Worm (Caenorhabditis elegans) whole organism, early embryonic: ENCODE measurements around the gene F54F2.6.

Source experiments
- B0310.2 ChIP-seq: sonication (generic microtip); optimal IDR thresholded peaks from 2 replicates; lab custom pipeline; 2016; ENCODE audit warnings: mild to moderate bottlenecking, missing genetic modification characterization, missing compliant biosample characterization
- F13C5.2 ChIP-seq: sonication (generic microtip); optimal IDR thresholded peaks from 2 replicates; lab custom pipeline; 2017; ENCODE audit warnings: mild to moderate bottlenecking, missing genetic modification characterization, inconsistent platforms, missing compliant biosample characterization
- aly-1 ChIP-seq: sonication (generic microtip); optimal IDR thresholded peaks from 2 replicates; lab custom pipeline; 2016; ENCODE audit warnings: missing genetic modification characterization, missing compliant biosample characterization
- ama-1 ChIP-seq: fragments of 150-350 bp; optimal IDR thresholded peaks from 2 replicates; lab custom pipeline; 2014
- flt-1 ChIP-seq: fragments of 200-800 bp; sonication (Bioruptor generic); IDR thresholded peaks from 2 replicates; pipeline ENCODE4 v1.3.6; 2022; ENCODE audit warnings: missing genetic modification characterization, missing compliant biosample characterization
- hmg-4 ChIP-seq: fragments of 200-800 bp; sonication (Bioruptor generic); optimal IDR thresholded peaks from 2 replicates; lab custom pipeline; 2018; ENCODE audit warnings: mild to moderate bottlenecking, missing genetic modification characterization, missing compliant biosample characterization
- pes-1 ChIP-seq: fragments of 200-800 bp; sonication (Bioruptor generic); IDR thresholded peaks from 2 replicates; pipeline ENCODE4 v1.3.6; 2022; ENCODE audit warnings: missing genetic modification reagents, missing genetic modification characterization, missing compliant biosample characterization
- scrt-1 ChIP-seq: fragments of 200-800 bp; sonication (Bioruptor generic); IDR thresholded peaks from 2 replicates; pipeline ENCODE4 v1.3.6; 2022; ENCODE audit warnings: missing genetic modification characterization, missing compliant biosample characterization
- tbx-11 ChIP-seq: fragments of 200-800 bp; sonication (Bioruptor generic); IDR thresholded peaks from 2 replicates; pipeline ENCODE4 v1.3.6; 2022; ENCODE audit warnings: missing genetic modification characterization, missing compliant biosample characterization
- tbx-37 ChIP-seq: fragments of 200-800 bp; sonication (Bioruptor generic); conservative IDR thresholded peaks from 2 replicates; pipeline ENCODE4 v1.3.6; 2022; ENCODE audit warnings: missing genetic modification reagents, missing genetic modification characterization, missing compliant biosample characterization

DNA sequence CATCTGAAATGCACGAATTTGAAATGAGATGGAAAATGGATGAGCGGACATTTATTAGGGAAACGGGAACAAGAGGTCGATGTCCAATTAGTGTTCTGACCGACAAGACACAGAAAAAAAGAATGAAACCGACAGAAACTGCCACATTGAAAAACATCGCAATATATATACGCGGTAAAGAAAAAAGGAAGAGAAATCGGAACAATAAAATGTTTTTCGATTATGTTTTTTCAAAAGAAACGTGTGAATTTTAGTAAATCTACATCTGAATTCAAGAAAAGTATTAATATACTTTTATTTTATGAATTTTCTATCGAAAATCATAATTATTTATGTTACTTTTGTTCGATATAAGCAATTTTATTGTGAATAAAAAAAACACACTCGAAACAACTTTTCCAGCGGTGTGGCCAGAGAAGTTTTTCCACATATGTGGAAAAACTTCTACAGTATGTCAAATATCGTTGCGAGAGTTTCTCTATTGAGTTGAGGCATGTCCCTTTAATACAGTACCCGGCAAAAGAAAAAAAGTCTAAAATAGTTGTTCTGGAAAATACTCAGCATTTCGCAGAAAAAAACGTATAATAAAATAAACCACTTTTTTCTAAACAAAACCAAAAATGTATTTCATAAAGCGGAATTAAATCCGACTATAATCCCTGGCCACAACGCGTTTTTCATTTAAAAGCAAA is 30.7 kb upstream of the F54F2.6 start, which contains the start of gene F44E2.10:
- TF ChIP-seq B0310.2 (tag; lab: Kevin White, UChicago) (no peak), F13C5.2 (no peak), ama-1 (no peak), flt-1 (GFP tag; lab: Robert Waterston, UW) (no peak), hmg-4 (GFP tag; lab: Kevin White, UChicago) (no peak), tbx-37 (no peak), pes-1 (no peak), aly-1 (no peak), scrt-1 (GFP tag; lab: Robert Waterston, UW) (no peak), tbx-11 (no peak)
